Worm (Caenorhabditis elegans) whole organism, early embryonic: ENCODE results near the gene W04G3.5.

ENCODE experiments used
- B0310.2 ChIP-seq: sonication (generic microtip); optimal IDR thresholded peaks from 2 replicates; lab custom pipeline; 2016; ENCODE audit warnings: mild to moderate bottlenecking, missing genetic modification characterization, missing compliant biosample characterization
- F13C5.2 ChIP-seq: sonication (generic microtip); optimal IDR thresholded peaks from 2 replicates; lab custom pipeline; 2017; ENCODE audit warnings: mild to moderate bottlenecking, missing genetic modification characterization, inconsistent platforms, missing compliant biosample characterization
- aly-1 ChIP-seq: sonication (generic microtip); optimal IDR thresholded peaks from 2 replicates; lab custom pipeline; 2016; ENCODE audit warnings: missing genetic modification characterization, missing compliant biosample characterization
- ama-1 ChIP-seq: fragments of 150-350 bp; optimal IDR thresholded peaks from 2 replicates; lab custom pipeline; 2014
- ceh-13 ChIP-seq: fragments of 200-800 bp; sonication (Bioruptor generic); optimal IDR thresholded peaks from 2 replicates; lab custom pipeline; 2018; ENCODE audit warnings: mild to moderate bottlenecking, missing genetic modification characterization, missing compliant biosample characterization
- ceh-36 ChIP-seq: sonication (generic microtip); optimal IDR thresholded peaks from 2 replicates; lab custom pipeline; 2016; ENCODE audit warnings: missing genetic modification characterization, inconsistent platforms, missing compliant biosample characterization
- ets-7 ChIP-seq: sonication (generic microtip); optimal IDR thresholded peaks from 2 replicates; lab custom pipeline; 2016; ENCODE audit warnings: missing genotype, missing genetic modification characterization, missing compliant biosample characterization
- flt-1 ChIP-seq: fragments of 200-800 bp; sonication (Bioruptor generic); IDR thresholded peaks from 2 replicates; pipeline ENCODE4 v1.3.6; 2022; ENCODE audit warnings: missing genetic modification characterization, missing compliant biosample characterization
- hmbx-1 ChIP-seq: sonication (generic microtip); optimal IDR thresholded peaks from 2 replicates; lab custom pipeline; 2016; ENCODE audit warnings: mild to moderate bottlenecking, missing genetic modification characterization, missing compliant biosample characterization
- hmg-4 ChIP-seq: fragments of 200-800 bp; sonication (Bioruptor generic); optimal IDR thresholded peaks from 2 replicates; lab custom pipeline; 2018; ENCODE audit warnings: mild to moderate bottlenecking, missing genetic modification characterization, missing compliant biosample characterization
- hnd-1 ChIP-seq: sonication (generic microtip); optimal IDR thresholded peaks from 2 replicates; lab custom pipeline; 2016; ENCODE audit warnings: missing genetic modification characterization, missing compliant biosample characterization
- pes-1 ChIP-seq: fragments of 200-800 bp; sonication (Bioruptor generic); IDR thresholded peaks from 2 replicates; pipeline ENCODE4 v1.3.6; 2022; ENCODE audit warnings: missing genetic modification reagents, missing genetic modification characterization, missing compliant biosample characterization
- scrt-1 ChIP-seq: fragments of 200-800 bp; sonication (Bioruptor generic); IDR thresholded peaks from 2 replicates; pipeline ENCODE4 v1.3.6; 2022; ENCODE audit warnings: missing genetic modification characterization, missing compliant biosample characterization
- sea-1 ChIP-seq: fragments of 200-800 bp; sonication (Bioruptor generic); conservative IDR thresholded peaks from 2 replicates; pipeline ENCODE4 v1.3.6; 2022; ENCODE audit warnings: missing genetic modification characterization, missing compliant biosample characterization
- tbx-11 ChIP-seq: fragments of 200-800 bp; sonication (Bioruptor generic); IDR thresholded peaks from 2 replicates; pipeline ENCODE4 v1.3.6; 2022; ENCODE audit warnings: missing genetic modification characterization, missing compliant biosample characterization
- tbx-37 ChIP-seq: fragments of 200-800 bp; sonication (Bioruptor generic); conservative IDR thresholded peaks from 2 replicates; pipeline ENCODE4 v1.3.6; 2022; ENCODE audit warnings: missing genetic modification reagents, missing genetic modification characterization, missing compliant biosample characterization
- tra-4 ChIP-seq: sonication (generic microtip); optimal IDR thresholded peaks from 2 replicates; lab custom pipeline; 2017; ENCODE audit warnings: missing genetic modification characterization, missing compliant biosample characterization

Gene W04G3.5

DNA sequence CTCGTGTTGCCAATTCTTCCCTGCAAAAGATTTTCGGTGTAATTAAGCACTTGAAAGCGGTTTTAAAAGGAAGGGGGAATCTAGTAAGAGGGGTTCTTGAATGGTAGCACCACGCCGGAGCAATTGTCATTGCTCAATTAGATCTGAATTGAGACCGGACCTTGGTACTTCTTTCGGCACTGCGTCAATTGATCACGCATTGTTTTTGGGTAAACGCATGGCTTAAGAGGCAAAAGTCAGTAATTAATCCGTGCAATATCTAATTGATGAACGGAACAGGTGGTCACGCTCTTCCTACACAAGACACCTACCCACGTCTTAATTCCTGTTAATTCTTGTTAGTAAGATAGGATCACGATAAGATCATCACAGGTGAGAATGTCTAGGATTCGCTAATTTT, 50.5 kb downstream of the W04G3.5 start:
- TF ChIP-seq hnd-1 (tag; lab: Kevin White, UChicago) (no peak), pes-1 (GFP tag; lab: Robert Waterston, UW) (no peak), hmg-4 (GFP tag; lab: Kevin White, UChicago) (no peak), flt-1 (no peak), ceh-36 (tag; lab: Kevin White, UChicago) (no peak), B0310.2 (tag; lab: Kevin White, UChicago) (no peak), sea-1 (GFP tag; lab: Robert Waterston, UW) (no peak), tra-4 (no peak), F13C5.2 (tag; lab: Kevin White, UChicago) (no peak), ceh-13 (GFP tag; lab: Kevin White, UChicago) (no peak), ama-1 (no peak), aly-1 (no peak), tbx-11 (GFP tag; lab: Robert Waterston, UW) (no peak)

DNA sequence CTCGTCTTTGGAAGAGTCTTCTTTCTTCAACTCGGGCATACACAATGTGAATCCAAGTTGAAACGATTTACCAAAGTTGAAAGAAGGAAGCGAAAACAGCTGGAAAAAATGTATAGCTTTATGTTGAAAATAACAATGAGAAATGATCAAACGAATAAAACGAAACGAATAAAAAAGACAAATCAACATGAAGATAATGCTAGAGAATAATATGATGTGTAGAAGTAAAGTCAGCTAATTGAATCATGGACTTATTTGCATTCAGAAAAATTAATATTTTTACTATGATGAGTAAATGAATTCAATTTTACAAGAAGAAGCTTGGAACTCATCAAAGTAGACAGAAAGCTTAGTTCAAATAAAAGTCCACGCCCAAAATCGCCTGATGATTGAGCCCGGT, 52.1 kb downstream of the W04G3.5 start, which contains the start of gene alr-1:
Gene alr-1, minus strand, starts transcription at position 101 of the 400 bp plus-strand sequence.
- TF ChIP-seq flt-1 = no peak
- TF ChIP-seq ceh-13 (GFP tag; lab: Kevin White, UChicago) = no peak
- no peak for TF ChIP-seq pes-1 (GFP tag; lab: Robert Waterston, UW)
- no peak for TF ChIP-seq tra-4
- TF ChIP-seq scrt-1 = no peak
- no peak for TF ChIP-seq ets-7 (tag; lab: Kevin White, UChicago)
- no peak for TF ChIP-seq hmbx-1 (tag; lab: Kevin White, UChicago)
- no peak for TF ChIP-seq aly-1
- no peak for TF ChIP-seq ceh-36 (tag; lab: Kevin White, UChicago)
- no peak for TF ChIP-seq ama-1
- TF ChIP-seq tbx-37 (GFP tag; lab: Robert Waterston, UW) = no peak
- no peak for TF ChIP-seq tbx-11 (GFP tag; lab: Robert Waterston, UW)
- no peak for TF ChIP-seq B0310.2 (tag; lab: Kevin White, UChicago)
- no peak for TF ChIP-seq sea-1 (GFP tag; lab: Robert Waterston, UW)
- TF ChIP-seq F13C5.2 (tag; lab: Kevin White, UChicago) = no peak
- TF ChIP-seq hnd-1 (tag; lab: Kevin White, UChicago) = no peak
- TF ChIP-seq hmg-4 (GFP tag; lab: Kevin White, UChicago) = no peak
